Worm (Caenorhabditis elegans) whole organism, late embryonic: ENCODE data around the gene frpr-19.

Experiments used
- ceh-2 ChIP-seq: sonication (generic microtip); optimal IDR thresholded peaks from 2 replicates; lab custom pipeline; 2016; ENCODE audit warnings: missing genotype, missing genetic modification characterization, missing compliant biosample characterization
- ceh-45 ChIP-seq: fragments of 200-800 bp; sonication (Bioruptor generic); IDR thresholded peaks from 2 replicates; pipeline ENCODE4 v1.3.6; 2022; ENCODE audit warnings: missing genetic modification reagents, missing genetic modification characterization, missing compliant biosample characterization
- fax-1 ChIP-seq: sonication (generic microtip); optimal IDR thresholded peaks from 2 replicates; lab custom pipeline; 2016; ENCODE audit warnings: missing genotype, missing genetic modification characterization, missing compliant biosample characterization
- fkh-10 ChIP-seq: fragments of 150-350 bp; optimal IDR thresholded peaks from 2 replicates; lab custom pipeline; 2014; ENCODE audit warnings: missing biosample characterization, missing genetic modification reagents, missing genetic modification characterization
- hlh-30 ChIP-seq: sonication (generic microtip); optimal IDR thresholded peaks from 2 replicates; lab custom pipeline; 2017; ENCODE audit warnings: antibody characterized with exemption, missing genetic modification characterization, missing compliant biosample characterization; ENCODE audit not compliant: insufficient read depth
- lim-6 ChIP-seq: sonication (generic microtip); optimal IDR thresholded peaks from 2 replicates; lab custom pipeline; 2016; ENCODE audit warnings: missing genetic modification characterization, missing compliant biosample characterization
- pag-3 ChIP-seq: sonication (generic microtip); optimal IDR thresholded peaks from 2 replicates; lab custom pipeline; 2016; ENCODE audit warnings: missing compliant biosample characterization, missing genetic modification characterization, borderline replicate concordance
- pat-9 ChIP-seq: fragments of 200-800 bp; sonication (Bioruptor generic); optimal IDR thresholded peaks from 2 replicates; lab custom pipeline; 2018; ENCODE audit warnings: mild to moderate bottlenecking, missing genetic modification characterization, moderate library complexity, missing compliant biosample characterization
- pax-1 ChIP-seq: fragments of 150-350 bp; optimal IDR thresholded peaks from 2 replicates; lab custom pipeline; 2014; ENCODE audit warnings: missing biosample characterization, missing genetic modification characterization
- pqm-1 ChIP-seq: sonication (generic microtip); optimal IDR thresholded peaks from 2 replicates; lab custom pipeline; 2016; ENCODE audit warnings: missing genetic modification characterization, missing compliant biosample characterization
- rnt-1 ChIP-seq: sonication (generic microtip); optimal IDR thresholded peaks from 2 replicates; lab custom pipeline; 2016; ENCODE audit warnings: missing genetic modification characterization, missing compliant biosample characterization
- ttx-3 ChIP-seq: sonication (generic microtip); optimal IDR thresholded peaks from 2 replicates; lab custom pipeline; 2016; ENCODE audit warnings: missing genetic modification reagents, missing genetic modification characterization, missing compliant biosample characterization
- unc-3 ChIP-seq, 2 experiments: fragments of 200-800 bp in 1 of 2; sonication (Bioruptor generic) in 1 of 2; sonication (generic microtip) in 1 of 2; conservative IDR thresholded peaks in 1 of 2; optimal IDR thresholded peaks in 1 of 2; 2 replicates each; pipeline versions ENCODE4 v1.3.6 to Lab custom; 2016 to 2022; ENCODE audit warnings: missing compliant biosample characterization in 2 of 2, missing genetic modification characterization in 2 of 2, missing genetic modification reagents in 1 of 2
- ztf-16 ChIP-seq: sonication (generic microtip); optimal IDR thresholded peaks from 2 replicates; lab custom pipeline; 2017; ENCODE audit warnings: missing genetic modification characterization, missing compliant biosample characterization

DNA sequence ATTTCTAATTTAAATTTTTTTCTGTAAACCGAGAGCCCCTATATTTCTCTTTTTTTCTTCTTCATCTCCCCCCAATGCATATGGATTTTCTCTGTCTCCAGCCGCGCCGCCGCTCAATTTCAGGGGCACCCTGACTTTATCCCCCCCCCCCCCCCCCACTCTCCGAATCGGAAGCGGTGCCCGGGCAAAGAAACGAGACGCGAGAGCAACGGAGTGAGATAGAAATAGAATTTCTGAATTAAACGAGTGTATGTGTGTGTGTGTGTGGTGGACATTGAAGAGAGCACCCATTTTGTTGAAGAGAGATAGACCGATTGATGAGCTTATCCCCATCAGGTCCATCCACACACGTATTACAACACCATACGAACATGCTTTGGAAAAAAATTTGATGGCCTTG is 44.3 kb upstream of the frpr-19 start:
- no peak for TF ChIP-seq pag-3 (tag; lab: Kevin White, UChicago)
- no peak for TF ChIP-seq ceh-2
- no peak for TF ChIP-seq pqm-1 (tag; lab: Kevin White, UChicago)
- TF ChIP-seq rnt-1 = no peak
- no peak for TF ChIP-seq hlh-30 (tag; lab: Kevin White, UChicago)
- no peak for TF ChIP-seq ceh-45 (GFP tag; lab: Robert Waterston, UW)
- TF ChIP-seq pat-9 = no peak
- no peak for TF ChIP-seq fax-1 (tag; lab: Kevin White, UChicago)
- TF ChIP-seq ztf-16 (tag; lab: Kevin White, UChicago) = no peak
- TF ChIP-seq fkh-10 (GFP tag; lab: Kevin White, UChicago) = no peak
- no peak for TF ChIP-seq pax-1
- TF ChIP-seq unc-3 (GFP tag; conservative IDR thresholded peaks at IDR 0.05; lab: Robert Waterston, UW) = no peak
- TF ChIP-seq unc-3 (tag; optimal IDR thresholded peaks at IDR 0.05; lab: Kevin White, UChicago) = no peak
- TF ChIP-seq lim-6 = no peak
- TF ChIP-seq ttx-3 = no peak
